Worm (Caenorhabditis elegans) whole organism, L4 larva: ENCODE results near the gene Y39A1A.18.

Experiments used
- ZK546.5 ChIP-seq, 2 experiments: sonication (generic microtip); optimal IDR thresholded peaks; 2 replicates each; lab custom pipeline; 2017; ENCODE audit warnings: missing biosample characterization in 2 of 2, missing genetic modification characterization in 2 of 2
- aha-1 ChIP-seq: fragments of 150-350 bp; peaks from one replicate; lab custom pipeline; 2014; ENCODE audit warnings: missing biosample characterization, missing genetic modification characterization
- ama-1 ChIP-seq: fragments of 150-350 bp; optimal IDR thresholded peaks from 2 replicates; lab custom pipeline; 2014; ENCODE audit warnings: inconsistent platforms, mixed read lengths
- mep-1 ChIP-seq: fragments of 150-350 bp; sonication (generic microtip); optimal IDR thresholded peaks from 3 replicates; lab custom pipeline; 2014; ENCODE audit warnings: missing biosample characterization, missing genetic modification characterization
- snpc-4 ChIP-seq: fragments of 150-350 bp; optimal IDR thresholded peaks from 2 replicates; lab custom pipeline; 2014; ENCODE audit warnings: missing biosample characterization, missing genetic modification characterization
- vab-7 ChIP-seq: fragments of 200-800 bp; sonication (Bioruptor generic); IDR thresholded peaks from 2 replicates; pipeline ENCODE4 v1.3.6; 2022; ENCODE audit warnings: missing genetic modification reagents, missing genetic modification characterization, missing compliant biosample characterization

DNA sequence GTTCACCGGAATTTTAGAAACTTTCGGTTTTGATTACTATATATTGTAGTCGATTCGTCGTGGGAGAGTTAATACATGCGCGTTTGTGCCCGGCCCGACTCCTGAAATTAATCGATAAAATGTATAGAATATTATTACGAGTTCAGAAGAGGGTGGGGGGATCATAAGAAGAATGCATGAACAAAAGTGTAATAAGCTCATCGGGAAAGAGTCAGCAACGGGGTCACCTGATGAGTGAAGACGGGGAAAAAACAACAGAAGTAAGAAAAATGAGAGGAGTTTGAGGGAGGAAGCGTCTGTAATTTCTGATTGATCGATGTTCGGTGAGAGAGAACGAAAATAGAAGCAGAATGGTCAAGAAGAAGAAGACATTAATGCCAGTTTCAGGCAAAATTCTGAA is 21.8 kb upstream of the Y39A1A.18 start, which contains the start of gene W09D10.4:
- TF ChIP-seq aha-1 (tag; lab: Kevin White, UChicago) (no peak), snpc-4 (tag; lab: Kevin White, UChicago) (no peak), vab-7 (GFP tag; lab: Robert Waterston, UW) (no peak), ama-1 (lab: Kevin White, UChicago) (no peak), mep-1 (tag; lab: Kevin White, UChicago) (no peak), ZK546.5 (tag; optimal IDR thresholded peaks at IDR 0.05; lab: Kevin White, UChicago) (no peak)
